Worm (Caenorhabditis elegans) whole organism, L1 larva: ENCODE results near the gene bath-42.
A peak's percentile ranks its signal among the peaks of the same experiment; 100 is the strongest.

Experiments used
- C04F5.9 ChIP-seq: sonication (generic microtip); optimal IDR thresholded peaks from 2 replicates; lab custom pipeline; 2016; ENCODE audit warnings: missing genetic modification characterization, missing compliant biosample characterization
- C16A3.4 ChIP-seq: fragments of 150-350 bp; optimal IDR thresholded peaks from 2 replicates; lab custom pipeline; 2014; ENCODE audit warnings: missing biosample characterization, missing genetic modification characterization
- C34B4.2 ChIP-seq: sonication (generic microtip); optimal IDR thresholded peaks from 2 replicates; lab custom pipeline; 2017; ENCODE audit warnings: mild to moderate bottlenecking, missing genetic modification characterization, missing compliant biosample characterization
- Y116A8C.19 ChIP-seq: sonication (generic microtip); optimal IDR thresholded peaks from 2 replicates; lab custom pipeline; 2016; ENCODE audit warnings: missing compliant biosample characterization, missing genetic modification characterization, borderline replicate concordance
- aha-1 ChIP-seq: fragments of 150-350 bp; optimal IDR thresholded peaks from 2 replicates; lab custom pipeline; 2014; ENCODE audit warnings: missing biosample characterization, missing genetic modification characterization
- aly-2 ChIP-seq: fragments of 150-350 bp; optimal IDR thresholded peaks from 2 replicates; lab custom pipeline; 2014; ENCODE audit warnings: missing biosample characterization, missing genetic modification characterization
- ama-1 ChIP-seq: fragments of 150-350 bp; optimal IDR thresholded peaks from 2 replicates; lab custom pipeline; 2014
- ceh-63 ChIP-seq: fragments of 200-800 bp; sonication (Bioruptor generic); optimal IDR thresholded peaks from 2 replicates; lab custom pipeline; 2018; ENCODE audit warnings: mild to moderate bottlenecking, missing genetic modification characterization, missing compliant biosample characterization
- ceh-8 ChIP-seq: fragments of 200-800 bp; sonication (Bioruptor generic); optimal IDR thresholded peaks from 2 replicates; lab custom pipeline; 2018; ENCODE audit warnings: mild to moderate bottlenecking, missing genetic modification characterization, moderate library complexity, missing compliant biosample characterization
- ceh-88 ChIP-seq: fragments of 200-800 bp; sonication (Bioruptor generic); IDR thresholded peaks from 2 replicates; pipeline ENCODE4 v1.3.6; 2022; ENCODE audit warnings: missing genetic modification characterization, missing compliant biosample characterization
- ceh-90 ChIP-seq: sonication (generic microtip); optimal IDR thresholded peaks from 2 replicates; lab custom pipeline; 2016; ENCODE audit warnings: missing genetic modification characterization, missing compliant biosample characterization
- ces-1 ChIP-seq: fragments of 150-350 bp; optimal IDR thresholded peaks from 2 replicates; lab custom pipeline; 2014; ENCODE audit warnings: missing biosample characterization, missing genetic modification reagents, missing genetic modification characterization
- dsc-1 ChIP-seq: sonication (generic microtip); optimal IDR thresholded peaks from 2 replicates; lab custom pipeline; 2016; ENCODE audit warnings: mild to moderate bottlenecking, missing genetic modification characterization, missing compliant biosample characterization
- efl-1 ChIP-seq, 4 experiments: fragments of 150-350 bp; optimal IDR thresholded peaks in 3 of 4; peaks in 1 of 4; 1 replicate in 1 of 4; 2 replicates in 3 of 4; lab custom pipeline; 2014; ENCODE audit warnings: missing biosample characterization in 2 of 4, missing genetic modification characterization in 2 of 4, missing genetic modification reagents in 2 of 4
- egl-27 ChIP-seq, 2 experiments: fragments of 150-350 bp in 1 of 2; sonication (generic microtip); optimal IDR thresholded peaks; 3 replicates each; lab custom pipeline; 2017 to 2018; ENCODE audit warnings: missing biosample characterization in 2 of 2, missing genetic modification characterization in 2 of 2, missing genetic modification reagents in 2 of 2
- elt-3 ChIP-seq, 6 experiments: fragments of 150-350 bp in 1 of 6; sonication (generic microtip); optimal IDR thresholded peaks; 2 replicates each; lab custom pipeline; 2017 to 2018; ENCODE audit warnings: missing biosample characterization in 6 of 6, missing genetic modification characterization in 6 of 6, inconsistent platforms in 1 of 6
- ets-5 ChIP-seq: fragments of 200-800 bp; sonication (Bioruptor generic); IDR thresholded peaks from 2 replicates; pipeline ENCODE4 v1.3.6; 2022; ENCODE audit warnings: missing genetic modification characterization, missing compliant biosample characterization
- fkh-10 ChIP-seq: sonication (generic microtip); optimal IDR thresholded peaks from 2 replicates; lab custom pipeline; 2017; ENCODE audit warnings: missing biosample characterization, missing genetic modification reagents, missing genetic modification characterization
- fkh-4 ChIP-seq: sonication (generic microtip); optimal IDR thresholded peaks from 2 replicates; lab custom pipeline; 2016; ENCODE audit warnings: missing compliant biosample characterization, missing genetic modification characterization, borderline replicate concordance
- fkh-8 ChIP-seq: sonication (generic microtip); optimal IDR thresholded peaks from 2 replicates; lab custom pipeline; 2016; ENCODE audit warnings: mild to moderate bottlenecking, missing genetic modification characterization, missing compliant biosample characterization
- fos-1 ChIP-seq: fragments of 150-350 bp; optimal IDR thresholded peaks from 2 replicates; lab custom pipeline; 2014; ENCODE audit warnings: missing biosample characterization, missing genetic modification characterization
- grh-1 ChIP-seq: fragments of 200-800 bp; sonication (Bioruptor generic); IDR thresholded peaks from 2 replicates; pipeline ENCODE4 v1.3.6; 2022; ENCODE audit warnings: missing genetic modification reagents, missing genetic modification characterization, missing compliant biosample characterization
- hlh-4 ChIP-seq: sonication (generic microtip); optimal IDR thresholded peaks from 2 replicates; lab custom pipeline; 2016; ENCODE audit warnings: mild to moderate bottlenecking, missing genetic modification characterization, missing compliant biosample characterization
- hpl-2 ChIP-seq: fragments of 150-350 bp; optimal IDR thresholded peaks from 2 replicates; lab custom pipeline; 2014; ENCODE audit warnings: missing biosample characterization, missing genetic modification reagents, missing genetic modification characterization
- lin-13 ChIP-seq: fragments of 150-350 bp; optimal IDR thresholded peaks from 2 replicates; lab custom pipeline; 2014; ENCODE audit warnings: missing biosample characterization, missing genetic modification reagents, missing genetic modification characterization
- lir-3 ChIP-seq: sonication (generic microtip); optimal IDR thresholded peaks from 2 replicates; lab custom pipeline; 2016; ENCODE audit warnings: mild to moderate bottlenecking, missing genetic modification characterization, moderate library complexity, missing compliant biosample characterization; ENCODE audit not compliant: poor library complexity
- lsy-2 ChIP-seq, 2 experiments: fragments of 150-350 bp; optimal IDR thresholded peaks; 2 replicates each; lab custom pipeline; 2014; ENCODE audit warnings: missing biosample characterization in 2 of 2, missing genetic modification characterization in 2 of 2
- nhr-12 ChIP-seq: sonication (generic microtip); optimal IDR thresholded peaks from 2 replicates; lab custom pipeline; 2017; ENCODE audit warnings: missing biosample characterization, missing genetic modification characterization
- nhr-20 ChIP-seq: sonication (generic microtip); optimal IDR thresholded peaks from 2 replicates; lab custom pipeline; 2016; ENCODE audit warnings: mild to moderate bottlenecking, missing genetic modification characterization, missing compliant biosample characterization
- nhr-28 ChIP-seq: fragments of 150-350 bp; optimal IDR thresholded peaks from 2 replicates; lab custom pipeline; 2014; ENCODE audit warnings: missing biosample characterization, missing genetic modification characterization
- nhr-84 ChIP-seq: sonication (generic microtip); optimal IDR thresholded peaks from 2 replicates; lab custom pipeline; 2017; ENCODE audit warnings: missing biosample characterization, missing genetic modification characterization
- pag-3 ChIP-seq: sonication (generic microtip); optimal IDR thresholded peaks from 2 replicates; lab custom pipeline; 2017; ENCODE audit warnings: missing genetic modification characterization, mild to moderate bottlenecking, missing compliant biosample characterization, antibody characterized with exemption, borderline replicate concordance; ENCODE audit not compliant: insufficient read depth
- pax-3 ChIP-seq: fragments of 200-800 bp; sonication (Bioruptor generic); optimal IDR thresholded peaks from 2 replicates; lab custom pipeline; 2018; ENCODE audit warnings: mild to moderate bottlenecking, missing genetic modification characterization, moderate library complexity, missing compliant biosample characterization
- pqm-1 ChIP-seq: sonication (generic microtip); optimal IDR thresholded peaks from 3 replicates; lab custom pipeline; 2017; ENCODE audit warnings: missing biosample characterization, missing genetic modification characterization
- skn-1 ChIP-seq: fragments of 150-350 bp; optimal IDR thresholded peaks from 2 replicates; lab custom pipeline; 2014; ENCODE audit warnings: missing biosample characterization, missing genetic modification characterization
- snu-23 ChIP-seq: sonication (generic microtip); optimal IDR thresholded peaks from 2 replicates; lab custom pipeline; 2016; ENCODE audit warnings: missing genetic modification characterization, missing compliant biosample characterization
- unc-130 ChIP-seq: fragments of 150-350 bp; optimal IDR thresholded peaks from 2 replicates; lab custom pipeline; 2017; ENCODE audit warnings: missing biosample characterization, missing genetic modification characterization, inconsistent platforms
- unc-86 ChIP-seq: sonication (generic microtip); optimal IDR thresholded peaks from 2 replicates; lab custom pipeline; 2016; ENCODE audit warnings: missing genetic modification characterization, missing compliant biosample characterization

bath-42 gene

DNA sequence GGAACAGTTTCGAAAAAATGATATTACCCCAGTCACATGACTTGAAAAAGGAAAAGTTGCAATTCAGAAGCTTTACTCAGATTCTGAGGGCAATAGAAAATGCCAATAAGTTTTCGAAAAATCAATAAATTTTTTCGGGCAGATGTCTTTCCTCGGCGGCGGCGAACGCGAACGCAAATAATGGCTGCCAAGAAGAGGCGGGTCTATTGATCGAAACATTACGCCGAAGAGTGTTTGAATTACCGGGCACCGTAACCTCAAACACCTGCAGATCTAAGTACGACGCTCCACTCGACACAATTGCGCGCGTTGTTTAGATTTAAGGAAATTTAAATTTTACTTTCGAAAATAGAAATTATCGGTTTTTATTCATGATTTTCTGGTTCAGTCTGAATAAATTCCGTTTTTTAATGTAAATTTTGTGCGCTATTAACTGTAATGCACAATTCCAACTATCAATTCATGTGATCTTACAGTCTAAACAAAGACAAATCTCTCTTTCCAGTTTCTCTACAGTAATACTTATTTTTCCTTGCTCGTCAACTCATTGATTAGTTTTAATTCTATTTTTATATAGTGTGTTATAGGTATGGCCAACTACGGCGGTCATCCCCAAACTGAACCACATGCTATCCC is 723 bp upstream of the bath-42 start, which contains the start of gene prp-8 (continued):
- TF ChIP-seq skn-1 (tag; lab: Kevin White, UChicago) (peak; percentile 94), Y116A8C.19 (tag; lab: Kevin White, UChicago) (no peak), fkh-10 (GFP tag; lab: Kevin White, UChicago) (peak; percentile 44), pqm-1 (no peak), C34B4.2 (no peak), ces-1 (GFP tag; lab: Kevin White, UChicago) (no peak), fkh-8 (peak; percentile 93), nhr-20 (peak; percentile 90), C16A3.4 (tag; lab: Kevin White, UChicago) (peak; percentile 96), fos-1 (tag; lab: Kevin White, UChicago) (peak; percentile 67), pax-3 (tag; lab: Kevin White, UChicago) (peak; percentile 71), C04F5.9 (tag; lab: Kevin White, UChicago) (peak; percentile 35), nhr-28 (tag; lab: Kevin White, UChicago) (no peak), fkh-4 (tag; lab: Kevin White, UChicago) (no peak), ets-5 (GFP tag; lab: Robert Waterston, UW) (no peak), nhr-84 (tag; lab: Kevin White, UChicago) (no peak), pag-3 (tag; lab: Kevin White, UChicago) (peak; percentile 62), lir-3 (tag; lab: Kevin White, UChicago) (peak; percentile 52), hlh-4 (tag; lab: Kevin White, UChicago) (no peak), hpl-2 (GFP tag; lab: Kevin White, UChicago) (no peak), unc-86 (tag; lab: Kevin White, UChicago) (peak; percentile 80), lin-13 (GFP tag; lab: Kevin White, UChicago) (peak; percentile 88), ceh-90 (tag; lab: Kevin White, UChicago) (no peak), ceh-88 (GFP tag; lab: Robert Waterston, UW) (peak; percentile 48; the same call in 1 of the 2 replicates), elt-3 (tag; optimal IDR thresholded peaks at IDR 0.05; lab: Kevin White, UChicago) (peak in 3 of 6 experiments; percentile 67 to 81 (median 75)), ceh-63 (no peak), efl-1 (optimal IDR thresholded peaks at IDR 0.05; lab: Kevin White, UChicago) (peak; percentile 85 to 93), efl-1 (GFP tag; optimal IDR thresholded peaks at IDR 0.05 in 1 of 2; lab: Kevin White, UChicago) (peak; percentile 92 to 99), unc-130 (peak; percentile 99), snu-23 (GFP tag; lab: Kevin White, UChicago) (peak; percentile 94), ceh-8 (GFP tag; lab: Kevin White, UChicago) (peak; percentile 44), aha-1 (tag; lab: Kevin White, UChicago) (no peak), lsy-2 (tag; optimal IDR thresholded peaks at IDR 0.05; lab: Kevin White, UChicago) (peak; percentile 99), nhr-12 (tag; lab: Kevin White, UChicago) (no peak), dsc-1 (tag; lab: Kevin White, UChicago) (peak; percentile 76), ama-1 (lab: Kevin White, UChicago) (peak; percentile 51), egl-27 (tag; optimal IDR thresholded peaks at IDR 0.05; lab: Kevin White, UChicago) (no peak)

DNA sequence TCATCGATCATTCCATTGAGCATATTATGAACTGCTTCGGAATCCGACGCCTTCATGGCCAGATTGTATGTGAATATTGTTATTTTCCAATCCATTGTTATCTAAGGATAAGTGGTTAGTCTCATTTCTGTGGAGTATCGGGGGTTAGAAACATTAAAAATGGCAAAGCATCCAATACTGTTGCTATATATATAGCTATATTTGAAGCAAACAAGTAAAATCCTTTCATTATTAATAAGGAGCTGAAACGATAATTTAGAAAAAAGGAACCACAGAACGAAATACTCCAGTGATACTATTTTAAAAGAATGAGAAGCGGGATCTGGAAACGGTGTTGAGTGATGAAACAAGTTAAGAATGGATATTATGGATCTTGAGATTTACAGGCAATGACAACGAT is 1.9 kb downstream of the bath-42 start, which contains the start of gene inpp-5K:
TSS of gene inpp-5K (minus strand) at position 101 of the 400 bp plus-strand sequence.
- TF ChIP-seq fkh-4 (tag; lab: Kevin White, UChicago) (no peak), efl-1 (optimal IDR thresholded peaks at IDR 0.05; lab: Kevin White, UChicago) (no peak), efl-1 (GFP tag; optimal IDR thresholded peaks at IDR 0.05 in 1 of 2; lab: Kevin White, UChicago) (no peak), aly-2 (tag; lab: Kevin White, UChicago) (peak; percentile 33), grh-1 (GFP tag; lab: Robert Waterston, UW) (no peak)
